Worm (Caenorhabditis elegans) whole organism, dauer: ENCODE data around the gene C34B4.3.

ENCODE experiments used
- unc-62 ChIP-seq: sonication (generic microtip); optimal IDR thresholded peaks from 2 replicates; lab custom pipeline; 2017; ENCODE audit warnings: missing biosample characterization, missing genetic modification reagents, missing genetic modification characterization

The C34B4.3 gene

DNA sequence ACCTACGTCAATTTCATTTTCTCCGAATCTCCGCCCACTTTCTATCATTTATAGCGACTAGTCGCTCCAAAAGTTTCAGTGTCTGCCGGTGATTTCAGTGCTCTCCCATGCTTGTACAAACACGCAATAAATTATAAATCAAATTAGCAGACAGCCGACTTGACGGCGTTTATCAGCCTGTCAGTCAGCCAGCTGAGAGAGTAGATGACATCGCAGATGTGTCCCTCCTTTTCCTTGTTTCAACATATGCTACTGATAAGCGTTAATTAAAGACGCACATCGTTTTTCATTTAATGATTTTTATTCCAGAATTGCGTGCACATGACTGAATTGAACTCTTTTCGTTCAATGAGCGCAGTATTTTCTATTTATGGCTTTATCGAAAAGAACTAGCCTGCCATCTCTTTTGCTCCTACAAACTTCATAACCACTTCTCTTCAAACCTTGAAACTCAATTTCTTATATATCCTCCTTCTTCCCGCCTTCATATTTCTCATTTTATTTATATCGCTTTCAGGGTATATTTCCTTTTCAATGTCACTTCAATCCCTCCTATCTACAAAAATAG, 27.7 kb downstream of the C34B4.3 start, which contains the start of gene lap-2:
Gene lap-2, plus strand, starts transcription at position 518 of the 568 bp plus-strand sequence.
- TF ChIP-seq unc-62 = no peak

DNA sequence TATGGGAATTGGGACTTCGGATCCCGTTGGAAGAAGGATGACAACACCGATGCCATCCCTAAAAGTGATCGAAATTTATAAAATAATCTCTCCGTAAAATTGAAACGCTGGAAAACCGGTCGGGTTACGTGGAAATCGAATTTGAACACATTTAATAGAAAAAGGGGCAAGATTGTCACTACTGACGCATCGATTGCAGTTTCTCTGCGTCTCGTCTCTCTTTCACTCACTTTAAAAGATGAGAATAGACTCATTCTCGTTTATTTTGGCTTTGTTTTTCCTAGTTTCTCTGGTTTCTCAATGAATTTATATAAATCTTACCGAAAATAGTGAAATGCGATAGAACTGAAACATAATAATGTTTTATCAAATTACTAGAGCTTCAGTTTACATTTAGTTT, 29.3 kb downstream of the C34B4.3 start, which contains the start of gene scyl-1:
Gene scyl-1, minus strand, starts transcription at position 56 of the 400 bp plus-strand sequence.
- TF ChIP-seq unc-62 = no peak

DNA sequence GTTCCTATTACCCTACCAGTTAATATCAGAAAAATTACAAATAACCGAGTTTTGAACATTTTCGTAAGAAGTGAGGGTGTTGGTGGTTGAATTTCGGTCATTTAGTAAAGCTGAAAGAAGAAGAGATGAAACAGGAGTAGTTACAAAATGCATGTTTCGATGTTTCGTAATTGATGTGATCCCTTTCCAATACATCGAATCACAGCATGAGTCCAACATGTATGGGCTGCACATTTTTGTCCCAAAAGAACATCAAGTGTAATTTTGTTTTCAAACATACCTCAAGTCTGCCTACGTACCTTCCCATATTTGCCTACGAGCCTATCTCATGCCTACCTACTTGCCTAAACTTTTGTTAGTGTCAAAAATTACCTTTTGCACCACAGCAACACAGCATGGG, 34.5 kb downstream of the C34B4.3 start, which contains the start of gene W07G4.2:
Gene W07G4.2, minus strand, starts transcription at position 101 of the 400 bp plus-strand sequence.
- TF ChIP-seq unc-62 = no peak

DNA sequence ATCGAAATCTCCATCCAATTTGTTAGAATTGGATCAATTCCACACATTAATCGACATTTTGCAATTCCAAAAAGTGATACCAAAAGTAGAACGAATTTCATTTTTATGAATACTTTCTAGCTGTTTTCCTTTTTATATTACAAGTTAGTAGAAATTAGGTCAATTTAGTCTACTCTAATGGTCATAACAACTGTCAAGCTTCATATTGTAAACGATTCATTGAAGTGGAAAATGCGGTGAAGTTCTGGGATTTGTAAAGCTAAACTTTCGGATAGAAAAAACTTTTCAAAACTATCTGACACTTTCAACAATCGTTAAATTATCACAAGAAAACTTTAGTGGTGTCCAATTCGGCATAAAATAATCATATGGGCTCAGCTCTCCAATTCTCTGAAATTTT, 36.3 kb downstream of the C34B4.3 start, which contains the start of gene W07G4.7:
Gene W07G4.7, minus strand, starts transcription at position 101 of the 400 bp plus-strand sequence.
- no peak for TF ChIP-seq unc-62

DNA sequence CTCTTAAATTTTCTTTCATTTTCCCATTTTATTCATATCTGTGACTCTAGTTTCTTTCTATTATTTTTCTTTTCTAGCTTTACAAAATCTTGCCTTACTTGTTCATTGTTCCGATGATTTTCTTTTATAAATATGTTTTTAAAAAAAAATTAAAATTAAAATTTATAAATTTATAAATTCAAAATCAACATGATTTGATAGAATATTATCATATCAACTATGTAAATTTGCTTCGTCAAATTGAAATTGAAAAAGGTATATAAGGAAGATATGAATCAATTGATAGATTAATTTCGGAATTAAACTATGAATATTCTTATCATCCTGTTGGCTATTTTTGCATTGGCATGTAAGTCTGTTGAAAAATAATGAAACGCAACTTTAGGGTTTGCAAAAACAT, 37.7 kb downstream of the C34B4.3 start, which contains the start of gene W07G4.1:
Gene W07G4.1, plus strand, starts transcription at position 301 of the 400 bp plus-strand sequence.
- TF ChIP-seq unc-62 = no peak

DNA sequence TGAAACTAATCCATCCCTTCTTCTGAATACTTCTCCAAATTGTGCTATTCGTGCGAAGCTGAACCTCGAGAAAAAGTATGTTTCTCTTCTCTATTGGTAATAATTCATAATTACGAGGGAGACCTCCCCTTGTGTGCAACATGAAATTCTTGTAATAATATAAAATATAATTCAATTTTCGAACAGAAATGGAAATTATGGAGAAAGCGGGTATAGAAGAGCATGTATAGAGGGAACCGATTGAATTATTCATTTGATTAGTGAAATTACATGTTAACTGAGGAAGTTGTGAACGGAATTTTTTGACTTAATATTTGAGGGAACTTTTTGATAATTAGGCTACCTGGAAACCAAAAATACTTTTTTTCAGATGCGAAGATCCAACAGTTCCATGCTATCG, 42.1 kb downstream of the C34B4.3 start:
- TF ChIP-seq unc-62 = no peak

DNA sequence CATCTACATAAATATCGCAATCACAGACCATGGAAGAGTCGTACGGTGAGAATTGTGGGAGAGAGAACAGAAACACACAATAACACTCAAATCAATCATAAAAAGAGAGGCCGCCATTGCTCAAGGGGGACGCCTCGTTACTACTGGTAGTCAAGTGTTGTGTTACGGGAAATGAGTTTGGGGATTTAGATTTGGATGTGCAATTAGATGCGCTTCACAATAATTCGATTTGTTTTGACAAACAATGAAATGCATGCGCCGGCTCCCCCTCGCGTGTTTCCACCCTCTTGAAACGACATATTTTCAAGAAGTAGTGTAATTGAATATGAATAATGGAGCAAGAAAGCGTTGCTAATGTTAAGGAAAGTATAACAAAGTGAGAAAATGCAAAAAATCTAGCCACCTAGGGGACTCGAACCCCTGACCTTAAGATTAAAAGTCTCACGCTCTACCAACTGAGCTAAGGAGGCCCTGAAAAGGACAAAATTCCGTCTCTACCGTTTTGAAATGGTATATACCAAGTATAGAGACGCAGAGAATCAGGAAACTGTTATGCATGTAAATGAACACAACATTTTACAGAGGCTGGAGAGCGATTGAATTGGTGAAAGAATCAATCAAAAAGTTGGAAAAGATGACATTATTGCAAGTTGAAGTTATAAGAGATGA, 44.2 kb downstream of the C34B4.3 start:
- TF ChIP-seq unc-62 = no peak

DNA sequence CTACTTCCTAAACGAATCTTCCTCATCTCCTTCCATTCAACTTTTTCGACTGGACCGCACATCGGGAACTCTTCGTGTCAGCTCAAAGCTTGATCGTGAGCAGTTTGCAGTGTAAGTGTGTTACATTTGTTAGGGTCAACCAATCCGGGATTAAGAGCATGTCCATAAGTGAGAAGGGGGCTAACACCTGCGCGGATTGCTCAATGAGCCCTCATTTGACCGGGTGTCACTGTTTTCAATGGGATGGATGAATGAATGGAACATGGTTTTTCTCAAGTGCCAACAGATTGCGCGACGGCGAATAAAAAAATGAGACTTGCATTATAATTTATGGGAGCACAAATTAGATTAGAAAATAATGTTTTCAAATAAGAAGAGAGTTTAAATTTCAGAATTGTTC, 45.7 kb downstream of the C34B4.3 start:
- no peak for TF ChIP-seq unc-62

DNA sequence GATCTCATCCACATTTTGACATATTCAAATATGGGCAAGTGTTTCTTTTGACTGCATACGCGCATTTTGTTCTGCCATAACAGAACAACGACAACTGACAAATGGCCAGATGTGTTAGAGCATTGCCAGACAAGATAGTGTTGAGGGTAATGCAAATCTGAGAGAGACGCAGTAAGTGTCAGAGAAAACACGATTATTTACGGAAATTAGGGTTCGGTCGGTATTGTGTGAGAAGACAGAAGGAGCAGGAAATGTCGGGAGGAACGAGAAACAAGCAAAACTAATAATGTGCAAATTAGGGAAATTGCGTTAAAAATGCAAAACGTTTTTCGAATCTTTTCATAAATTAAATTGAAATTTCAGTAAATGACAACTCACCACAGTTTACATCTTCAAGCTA, 46.5 kb downstream of the C34B4.3 start:
- no peak for TF ChIP-seq unc-62

DNA sequence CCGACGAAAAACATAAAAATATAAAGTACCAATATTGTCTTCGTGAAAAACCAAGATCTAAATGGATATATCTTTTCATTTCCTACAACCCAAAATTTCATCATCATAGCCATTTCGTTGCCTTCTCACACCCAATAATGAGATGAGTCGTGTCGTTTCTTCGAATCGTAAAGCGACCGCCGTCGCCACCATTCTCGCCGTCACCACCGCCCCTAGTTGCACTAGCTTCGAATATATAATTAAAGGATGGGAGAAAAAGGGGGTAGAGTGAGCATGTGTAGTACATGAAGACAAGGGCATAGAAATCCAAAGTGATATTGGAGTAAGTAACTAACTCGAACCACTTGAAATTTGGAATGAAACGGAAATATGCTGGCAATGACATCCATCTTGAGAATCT, 48.7 kb downstream of the C34B4.3 start:
- no peak for TF ChIP-seq unc-62

DNA sequence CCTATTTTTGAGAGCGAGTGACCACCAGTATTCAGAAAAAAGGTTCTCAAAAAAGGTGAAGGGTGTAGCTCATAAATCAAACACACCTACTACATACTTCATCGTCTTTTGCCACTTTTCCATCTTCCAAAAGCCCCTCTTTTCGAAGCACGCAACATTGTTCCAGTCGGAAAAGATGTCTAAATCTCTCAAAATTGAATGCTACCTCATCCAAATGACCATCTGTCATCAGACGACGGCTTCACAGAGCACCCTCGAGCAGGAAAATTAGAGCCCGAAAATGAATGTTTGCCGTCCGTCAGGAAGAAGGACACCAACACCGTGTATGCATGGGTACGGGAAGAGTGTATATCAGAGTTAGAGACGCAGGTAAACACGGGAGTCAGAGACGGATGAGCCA, 49.4 kb downstream of the C34B4.3 start:
- TF ChIP-seq unc-62 = no peak

DNA sequence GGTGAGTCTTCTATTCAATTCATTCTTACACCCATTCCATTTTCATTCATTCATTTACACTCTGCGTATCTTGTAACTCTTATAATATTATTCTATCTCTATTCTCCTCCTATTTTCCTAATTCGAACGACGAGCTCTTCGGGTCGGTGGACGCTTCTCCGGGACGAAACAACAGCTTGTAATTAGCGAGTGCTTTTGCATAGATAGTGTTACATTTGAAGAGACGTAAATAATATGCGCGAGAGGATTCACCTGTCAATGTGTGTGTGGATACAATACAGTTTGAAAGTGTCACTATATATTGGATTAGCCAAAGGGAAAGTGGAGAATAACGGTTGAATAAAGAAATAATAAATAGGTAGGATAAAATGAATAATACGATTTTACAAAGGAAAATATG, 50.3 kb downstream of the C34B4.3 start:
- TF ChIP-seq unc-62 = no peak

DNA sequence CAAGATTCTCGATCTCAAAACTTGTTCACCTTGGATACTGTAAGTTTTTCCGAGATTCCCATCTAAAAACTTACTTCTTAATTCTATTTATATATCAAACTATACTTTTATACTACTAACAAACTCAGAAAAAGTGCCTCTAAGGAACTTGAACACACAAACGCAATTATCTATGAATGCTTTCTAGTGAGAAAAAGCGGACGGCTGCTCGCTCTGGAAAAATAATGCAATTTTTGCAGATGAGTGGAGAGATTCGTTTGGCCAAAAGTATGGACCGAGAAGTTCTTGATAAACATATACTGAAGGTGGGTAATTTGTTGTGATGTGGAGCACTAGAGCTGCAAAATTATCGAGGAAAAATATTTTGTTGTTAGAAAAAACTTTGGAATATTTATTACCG, 50.9 kb downstream of the C34B4.3 start:
- TF ChIP-seq unc-62 = no peak

DNA sequence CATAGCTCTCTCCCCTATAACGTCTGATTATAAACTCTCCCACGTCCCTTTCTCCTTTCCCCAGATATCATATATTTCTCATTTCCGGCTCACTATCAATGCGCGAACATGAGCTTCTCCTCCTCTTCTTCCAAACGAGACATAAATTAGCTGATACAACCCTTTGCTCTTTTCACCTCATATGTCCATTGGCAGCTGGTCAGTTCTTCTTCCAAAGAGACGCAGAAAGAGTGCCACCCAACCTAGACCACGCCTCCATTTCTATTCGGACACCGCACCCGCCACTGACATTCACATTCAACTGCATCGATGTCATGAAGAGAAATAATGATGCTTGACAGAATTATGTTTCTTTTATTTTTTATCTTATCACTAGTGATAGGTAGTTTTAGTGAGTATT, 52.2 kb downstream of the C34B4.3 start, which contains the start of gene fmi-1:
Gene fmi-1, plus strand, starts transcription at position 301 of the 400 bp plus-strand sequence.
- no peak for TF ChIP-seq unc-62

DNA sequence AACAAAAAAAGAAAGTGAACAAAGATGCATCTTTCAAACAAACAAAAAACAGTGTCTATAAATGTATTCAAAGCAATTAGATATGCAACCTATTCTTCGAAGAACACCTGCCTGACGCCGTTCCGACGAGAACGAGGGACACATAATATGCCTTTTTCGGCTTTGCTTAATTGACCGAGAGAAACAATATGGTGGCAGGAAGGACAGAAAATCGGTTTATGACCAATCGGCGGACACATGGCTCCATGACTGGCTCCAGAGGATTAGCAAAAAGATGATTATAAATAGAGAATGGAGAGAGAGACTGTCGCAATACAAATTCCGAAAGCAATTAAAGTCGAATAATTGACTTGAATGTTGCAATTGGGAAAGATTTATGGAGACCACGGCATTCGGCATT, 52.7 kb downstream of the C34B4.3 start:
- no peak for TF ChIP-seq unc-62
